Fruit fly (Drosophila melanogaster) whole organism, embryonic: Measurements from ENCODE around the gene Grip75.

Source experiments
- Aef1 ChIP-seq: fragments of 200-800 bp; sonication (Bioruptor generic); IDR thresholded peaks from 3 replicates; pipeline ENCODE4 v1.3.6; 2022; ENCODE audit warnings: missing biosample characterization, missing genetic modification characterization
- Awh ChIP-seq: fragments of 200-800 bp; sonication (Bioruptor generic); IDR thresholded peaks from 2 replicates; pipeline ENCODE4, ENCODE4 v1.3.6; 2022; ENCODE audit warnings: missing biosample characterization, missing genetic modification characterization
- CG10543 ChIP-seq: fragments of 200-800 bp; sonication (Bioruptor generic); optimal IDR thresholded peaks from 3 replicates; lab custom pipeline; 2017; ENCODE audit warnings: missing biosample characterization, mild to moderate bottlenecking, missing genetic modification characterization, moderate library complexity
- CG10565 ChIP-seq: fragments of 200-800 bp; sonication (Bioruptor generic); optimal IDR thresholded peaks from 3 replicates; lab custom pipeline; 2016; ENCODE audit warnings: missing biosample characterization, mild to moderate bottlenecking, missing genetic modification characterization
- CG11723 ChIP-seq: fragments of 200-800 bp; sonication (Bioruptor generic); optimal IDR thresholded peaks from 2 replicates; lab custom pipeline; 2017; ENCODE audit warnings: missing biosample characterization, mild to moderate bottlenecking, missing genetic modification characterization
- CG14710 ChIP-seq: fragments of 200-800 bp; sonication (Bioruptor generic); optimal IDR thresholded peaks from 3 replicates; lab custom pipeline; 2019; ENCODE audit warnings: missing biosample characterization, mild to moderate bottlenecking, missing genetic modification characterization, moderate library complexity
- CG14965 ChIP-seq: fragments of 200-800 bp; sonication (Bioruptor generic); optimal IDR thresholded peaks from 2 replicates; lab custom pipeline; 2016; ENCODE audit warnings: missing biosample characterization, missing genetic modification characterization, borderline replicate concordance
- CG1529 ChIP-seq: fragments of 200-800 bp; sonication (Bioruptor generic); optimal IDR thresholded peaks from 3 replicates; lab custom pipeline; 2018; ENCODE audit warnings: missing biosample characterization, missing genetic modification characterization
- CG2120 ChIP-seq: fragments of 200-800 bp; sonication (Bioruptor generic); optimal IDR thresholded peaks from 3 replicates; lab custom pipeline; 2016; ENCODE audit warnings: missing biosample characterization, missing genetic modification characterization
- CG2875 ChIP-seq: fragments of 200-800 bp; sonication (Bioruptor generic); optimal IDR thresholded peaks from 2 replicates; lab custom pipeline; 2017; ENCODE audit warnings: missing biosample characterization, mild to moderate bottlenecking, missing genetic modification characterization, missing genetic modification reagents
- CG3847 ChIP-seq: fragments of 200-800 bp; sonication (Bioruptor generic); IDR thresholded peaks from 2 replicates; pipeline ENCODE4 v1.3.6; 2022; ENCODE audit warnings: missing biosample characterization, missing genetic modification characterization
- CG4820 ChIP-seq: fragments of 200-800 bp; sonication (Bioruptor generic); optimal IDR thresholded peaks from 3 replicates; lab custom pipeline; 2016; ENCODE audit warnings: missing biosample characterization, missing genetic modification characterization
- CG5180 ChIP-seq: fragments of 200-800 bp; sonication (Bioruptor generic); optimal IDR thresholded peaks from 3 replicates; lab custom pipeline; 2017; ENCODE audit warnings: missing biosample characterization, missing genetic modification characterization, mild to moderate bottlenecking, moderate library complexity, missing genetic modification reagents
- CG7271 ChIP-seq: fragments of 200-800 bp; sonication (Bioruptor generic); optimal IDR thresholded peaks from 2 replicates; lab custom pipeline; 2018; ENCODE audit warnings: missing biosample characterization, mild to moderate bottlenecking, missing genetic modification characterization, moderate library complexity
- CkIIα-i1 ChIP-seq: fragments of 200-800 bp; sonication (Bioruptor generic); IDR thresholded peaks from 2 replicates; pipeline ENCODE4 v1.3.6; 2022; ENCODE audit warnings: missing biosample characterization, missing genetic modification characterization
- Ets65A ChIP-seq: fragments of 200-800 bp; sonication (Bioruptor generic); peaks from one replicate; lab custom pipeline; 2016; ENCODE audit warnings: missing biosample characterization, missing genetic modification characterization
- H15 ChIP-seq: fragments of 200-800 bp; sonication (Bioruptor generic); IDR thresholded peaks from 3 replicates; pipeline ENCODE4 v1.3.6; 2022; ENCODE audit warnings: missing biosample characterization, missing genetic modification characterization
- HLH3B ChIP-seq: fragments of 200-800 bp; sonication (Bioruptor generic); IDR thresholded peaks from 2 replicates; pipeline ENCODE4 v1.3.6; 2022; ENCODE audit warnings: missing biosample characterization, missing genetic modification characterization
- Hr3 ChIP-seq: fragments of 200-800 bp; sonication (Bioruptor generic); optimal IDR thresholded peaks from 3 replicates; lab custom pipeline; 2016; ENCODE audit warnings: missing biosample characterization, missing genetic modification characterization
- Hr39 ChIP-seq: fragments of >200 bp; optimal IDR thresholded peaks from 2 replicates; lab custom pipeline; 2017
- Jarid2 ChIP-seq: fragments of 200-800 bp; sonication (Bioruptor generic); optimal IDR thresholded peaks from 3 replicates; lab custom pipeline; 2017; ENCODE audit warnings: mild to moderate bottlenecking, missing biosample characterization, missing genetic modification reagents, missing genetic modification characterization
- Lpt ChIP-seq: fragments of >200 bp; optimal IDR thresholded peaks from 2 replicates; lab custom pipeline; 2018; ENCODE audit warnings: missing biosample characterization, missing genetic modification characterization
- Max ChIP-seq: fragments of 200-800 bp; sonication (Bioruptor generic); optimal IDR thresholded peaks from 2 replicates; lab custom pipeline; 2016; ENCODE audit warnings: missing biosample characterization, mild to moderate bottlenecking, missing genetic modification characterization
- Mes4 ChIP-seq: fragments of 200-800 bp; sonication (Bioruptor generic); optimal IDR thresholded peaks from 2 replicates; lab custom pipeline; 2016; ENCODE audit warnings: missing biosample characterization, missing genetic modification characterization
- NFAT ChIP-seq: fragments of 200-800 bp; sonication (Bioruptor generic); IDR thresholded peaks from 2 replicates; pipeline ENCODE4 v1.3.6; 2022; ENCODE audit warnings: missing biosample characterization, missing genetic modification characterization
- NK7.1 ChIP-seq: fragments of 200-800 bp; sonication (Bioruptor generic); optimal IDR thresholded peaks from 3 replicates; lab custom pipeline; 2016; ENCODE audit warnings: missing biosample characterization, missing genetic modification characterization
- Rfx ChIP-seq: fragments of 200-800 bp; sonication (Bioruptor generic); IDR thresholded peaks from 2 replicates; pipeline ENCODE4 v1.3.6; 2022; ENCODE audit warnings: missing biosample characterization, missing genetic modification characterization
- Sox100B ChIP-seq: fragments of 200-800 bp; sonication (Bioruptor generic); optimal IDR thresholded peaks from 3 replicates; lab custom pipeline; 2018; ENCODE audit warnings: missing biosample characterization, mild to moderate bottlenecking, missing genetic modification characterization
- Sox102F ChIP-seq: fragments of 200-800 bp; sonication (Bioruptor generic); optimal IDR thresholded peaks from 2 replicates; lab custom pipeline; 2018; ENCODE audit warnings: missing biosample characterization, mild to moderate bottlenecking, missing genetic modification characterization, moderate library complexity
- Sry-β ChIP-seq: fragments of 200-800 bp; sonication (Bioruptor generic); optimal IDR thresholded peaks from 2 replicates; lab custom pipeline; 2018; ENCODE audit warnings: missing biosample characterization, mild to moderate bottlenecking, missing genetic modification characterization, moderate library complexity
- ato ChIP-seq: fragments of 200-800 bp; sonication (Bioruptor generic); IDR thresholded peaks from 2 replicates; pipeline ENCODE4 v1.3.6; 2022; ENCODE audit warnings: missing biosample characterization, missing genetic modification characterization; ENCODE audit not compliant: partially characterized antibody
- dan ChIP-seq: fragments of 200-800 bp; sonication (Bioruptor generic); IDR thresholded peaks from 2 replicates; pipeline ENCODE4 v1.3.6; 2022; ENCODE audit warnings: missing biosample characterization, missing genetic modification characterization
- esg ChIP-seq: fragments of 200-800 bp; sonication (Bioruptor generic); conservative IDR thresholded peaks from 2 replicates; pipeline ENCODE4 v1.3.6; 2022; ENCODE audit warnings: missing biosample characterization, missing genetic modification characterization
- gfzf ChIP-seq: fragments of 200-800 bp; sonication (Bioruptor generic); optimal IDR thresholded peaks from 2 replicates; lab custom pipeline; 2016; ENCODE audit warnings: missing biosample characterization, mild to moderate bottlenecking, missing genetic modification characterization, moderate library complexity
- ham ChIP-seq: fragments of 200-800 bp; sonication (Bioruptor generic); IDR thresholded peaks from 2 replicates; pipeline ENCODE4 v1.3.6; 2022; ENCODE audit warnings: missing biosample characterization, missing genetic modification characterization
- hkb ChIP-seq, 2 experiments: fragments of 200-800 bp in 1 of 2; fragments of >200 bp in 1 of 2; sonication (Bioruptor generic) in 1 of 2; IDR thresholded peaks in 1 of 2; optimal IDR thresholded peaks in 1 of 2; 2 replicates each; pipeline versions ENCODE4 v1.3.6 to Lab custom; 2017 to 2022; ENCODE audit warnings: missing biosample characterization in 1 of 2, missing genetic modification characterization in 1 of 2
- jigr1 ChIP-seq: fragments of 200-800 bp; sonication (Bioruptor generic); IDR thresholded peaks from 3 replicates; pipeline ENCODE4 v1.3.6; 2022; ENCODE audit warnings: missing biosample characterization, missing genetic modification characterization
- lab ChIP-seq: fragments of 200-800 bp; sonication (Bioruptor generic); optimal IDR thresholded peaks from 3 replicates; lab custom pipeline; 2017; ENCODE audit warnings: missing biosample characterization, missing genetic modification characterization, mild to moderate bottlenecking, moderate library complexity, missing genetic modification reagents
- lola ChIP-seq, 3 experiments: fragments of >200 bp in 2 of 3; fragments of 200-800 bp in 1 of 3; sonication (Bioruptor generic) in 1 of 3; optimal IDR thresholded peaks; 2 replicates each; lab custom pipeline; 2017 to 2019; ENCODE audit warnings: missing biosample characterization in 3 of 3, missing genetic modification characterization in 3 of 3, mild to moderate bottlenecking in 1 of 3, moderate library complexity in 1 of 3
- odd ChIP-seq: fragments of 200-800 bp; sonication (Bioruptor generic); optimal IDR thresholded peaks from 2 replicates; lab custom pipeline; 2017; ENCODE audit warnings: missing biosample characterization, mild to moderate bottlenecking, missing genetic modification characterization
- pho ChIP-seq: fragments of 200-800 bp; sonication (Bioruptor generic); optimal IDR thresholded peaks from 2 replicates; lab custom pipeline; 2016; ENCODE audit warnings: missing biosample characterization, missing genetic modification characterization
- ranshi ChIP-seq: fragments of 200-800 bp; sonication (Bioruptor generic); IDR thresholded peaks from 2 replicates; pipeline ENCODE4 v1.3.6; 2022; ENCODE audit warnings: missing biosample characterization, missing genetic modification characterization
- schlank ChIP-seq: fragments of 200-800 bp; sonication (Bioruptor generic); optimal IDR thresholded peaks from 2 replicates; lab custom pipeline; 2018; ENCODE audit warnings: missing biosample characterization, mild to moderate bottlenecking, missing genetic modification characterization
- tgo ChIP-seq: fragments of 200-800 bp; sonication (Bioruptor generic); IDR thresholded peaks from 3 replicates; pipeline ENCODE4 v1.3.6; 2022; ENCODE audit warnings: missing biosample characterization, missing genetic modification characterization
- trem ChIP-seq: fragments of 200-800 bp; optimal IDR thresholded peaks from 3 replicates; lab custom pipeline; 2019; ENCODE audit warnings: missing biosample characterization, mild to moderate bottlenecking, missing genetic modification characterization, moderate library complexity
- tup ChIP-seq: fragments of 200-800 bp; sonication (Bioruptor generic); optimal IDR thresholded peaks from 2 replicates; lab custom pipeline; 2016; ENCODE audit warnings: missing biosample characterization, mild to moderate bottlenecking, missing genetic modification characterization, moderate library complexity
- unpg ChIP-seq: fragments of 200-800 bp; sonication (Bioruptor generic); optimal IDR thresholded peaks from 3 replicates; lab custom pipeline; 2018; ENCODE audit warnings: missing biosample characterization, mild to moderate bottlenecking, missing genetic modification characterization, moderate library complexity
- vfl ChIP-seq: fragments of 200-800 bp; sonication (Bioruptor generic); optimal IDR thresholded peaks from 2 replicates; lab custom pipeline; 2016; ENCODE audit warnings: missing biosample characterization, missing genetic modification characterization
- zf30C ChIP-seq: fragments of 200-800 bp; sonication (Bioruptor generic); optimal IDR thresholded peaks from 3 replicates; lab custom pipeline; 2018; ENCODE audit warnings: missing biosample characterization, mild to moderate bottlenecking, missing genetic modification characterization

The Grip75 gene

DNA sequence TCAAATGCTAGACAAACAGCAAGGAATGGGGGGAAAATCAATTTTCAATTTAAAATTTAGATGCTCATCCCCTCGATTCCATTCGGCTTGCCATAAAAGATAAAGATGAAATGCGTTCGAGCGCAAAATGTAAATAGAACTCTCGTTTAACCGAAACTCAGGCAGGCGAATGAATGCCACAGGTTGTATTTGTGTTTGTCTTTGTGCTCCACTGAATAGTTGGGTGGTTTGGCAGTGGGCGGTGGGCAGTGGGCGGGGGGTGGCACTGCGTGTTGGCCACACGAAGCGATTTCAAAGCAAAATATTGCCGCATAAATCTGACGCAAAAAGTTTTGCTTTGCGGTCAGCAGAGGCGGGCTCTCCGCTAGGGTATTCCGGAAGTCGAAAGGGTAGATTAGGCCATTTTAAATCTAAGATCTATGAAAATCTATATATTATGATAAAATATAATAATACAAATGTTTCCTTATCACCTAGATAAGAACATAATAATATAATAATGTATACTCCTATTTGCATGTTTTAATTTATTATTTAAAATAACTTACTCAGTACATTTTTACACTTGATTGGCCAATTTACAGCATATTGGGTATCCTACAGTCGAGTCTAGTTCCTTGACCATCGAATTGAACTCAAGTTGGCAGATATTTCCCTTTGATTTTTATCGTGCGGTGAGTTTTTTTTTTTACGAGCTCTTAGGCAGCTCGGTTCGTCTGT is 39.2 kb downstream of the Grip75 start (continued):
- TF ChIP-seq CG10543 (no peak), CG4820 (GFP tag; lab: Kevin White, UChicago) (peak; percentile 51), esg (GFP tag; lab: Robert Waterston, UW) (peak; percentile 36; the same call in 1 of the 2 replicates), Max (no peak), CG14710 (tag; lab: Kevin White, UChicago) (peak; percentile 13), CG3847 (GFP tag; lab: Robert Waterston, UW) (peak; percentile 75), Sox100B (peak; percentile 68), CG5180 (GFP tag; lab: Kevin White, UChicago) (peak; percentile 52), CG14965 (GFP tag; lab: Kevin White, UChicago) (no peak), Hr3 (GFP tag; lab: Kevin White, UChicago) (peak; percentile 67), CkIIα-i1 (GFP tag; lab: Robert Waterston, UW) (no peak), H15 (GFP tag; lab: Robert Waterston, UW) (0 out of 3 replicates have a peak, but pooled peaks have one; percentile 33), Rfx (GFP tag; lab: Robert Waterston, UW) (peak; percentile 63), Aef1 (GFP tag; lab: Robert Waterston, UW) (peak; percentile 35; the same call in 1 of the 3 replicates), CG2120 (peak; percentile 51), odd (GFP tag; lab: Kevin White, UChicago) (peak; percentile 50), Awh (GFP tag; lab: Robert Waterston, UW) (0 out of 2 replicates have a peak, but pooled peaks have one; percentile 34), Jarid2 (GFP tag; lab: Kevin White, UChicago) (peak; percentile 33), NFAT (GFP tag; lab: Robert Waterston, UW) (peak; percentile 42; the same call in 1 of the 2 replicates), gfzf (GFP tag; lab: Kevin White, UChicago) (no peak), pho (GFP tag; lab: Kevin White, UChicago) (no peak), tup (GFP tag; lab: Kevin White, UChicago) (no peak), CG2875 (GFP tag; lab: Kevin White, UChicago) (peak; percentile 9), unpg (GFP tag; lab: Kevin White, UChicago) (peak; percentile 33), vfl (GFP tag; lab: Kevin White, UChicago) (no peak), CG10565 (GFP tag; lab: Kevin White, UChicago) (no peak), ham (GFP tag; lab: Robert Waterston, UW) (no peak), CG11723 (GFP tag; lab: Kevin White, UChicago) (peak; percentile 35), schlank (tag; lab: Kevin White, UChicago) (no peak), lola (GFP tag; optimal IDR thresholded peaks at IDR 0.05; lab: Kevin White, UChicago) (no peak), Ets65A (GFP tag; lab: Kevin White, UChicago) (peak; percentile 66), Hr39 (lab: Kevin White, UChicago) (no peak), hkb (optimal IDR thresholded peaks at IDR 0.05; lab: Kevin White, UChicago) (no peak), hkb (GFP tag; IDR thresholded peaks at IDR 0.05; lab: Robert Waterston, UW) (peak; percentile 70), zf30C (GFP tag; lab: Kevin White, UChicago) (no peak), trem (tag; lab: Kevin White, UChicago) (no peak), dan (GFP tag; lab: Robert Waterston, UW) (no peak), ato (GFP tag; lab: Robert Waterston, UW) (no peak), tgo (GFP tag; lab: Robert Waterston, UW) (peak; percentile 71; the same call in 2 of the 3 replicates), CG7271 (tag; lab: Kevin White, UChicago) (no peak), NK7.1 (GFP tag; lab: Kevin White, UChicago) (no peak), Lpt (GFP tag; lab: Kevin White, UChicago) (no peak), Sry-β (GFP tag; lab: Kevin White, UChicago) (no peak), Mes4 (GFP tag; lab: Kevin White, UChicago) (no peak), CG1529 (GFP tag; lab: Kevin White, UChicago) (peak; percentile 13), Sox102F (GFP tag; lab: Kevin White, UChicago) (peak; percentile 75), ranshi (GFP tag; lab: Robert Waterston, UW) (peak; percentile 46; the same call in 1 of the 2 replicates), jigr1 (GFP tag; lab: Robert Waterston, UW) (0 out of 3 replicates have a peak, but pooled peaks have one; percentile 25), HLH3B (GFP tag; lab: Robert Waterston, UW) (peak; percentile 37; the same call in 1 of the 2 replicates), lab (GFP tag; lab: Kevin White, UChicago) (peak; percentile 74)
